Worm (Caenorhabditis elegans) whole organism, midembryonic: Measurements from ENCODE around the gene nlp-34.

Source experiments
- T22C8.4 ChIP-seq: fragments of 200-800 bp; sonication (Bioruptor generic); IDR thresholded peaks from 2 replicates; pipeline ENCODE4 v1.3.6; 2022; ENCODE audit warnings: missing genetic modification characterization, missing compliant biosample characterization
- cog-1 ChIP-seq: sonication (generic microtip); optimal IDR thresholded peaks from 2 replicates; lab custom pipeline; 2016; ENCODE audit warnings: missing genetic modification characterization, missing compliant biosample characterization
- flt-1 ChIP-seq: fragments of 200-800 bp; sonication (Bioruptor generic); IDR thresholded peaks from 2 replicates; pipeline ENCODE4 v1.3.6; 2022; ENCODE audit warnings: missing genetic modification characterization, missing compliant biosample characterization
- klf-2 ChIP-seq: fragments of 200-800 bp; sonication (Bioruptor generic); conservative IDR thresholded peaks from 2 replicates; pipeline ENCODE4 v1.3.6; 2022; ENCODE audit warnings: missing genetic modification reagents, missing genetic modification characterization, missing compliant biosample characterization
- ref-1 ChIP-seq: fragments of 200-800 bp; sonication (Bioruptor generic); conservative IDR thresholded peaks from 2 replicates; pipeline ENCODE4 v1.3.6; 2022; ENCODE audit warnings: missing genetic modification reagents, missing genetic modification characterization, missing compliant biosample characterization
- tab-1 ChIP-seq: fragments of 200-800 bp; sonication (Bioruptor generic); IDR thresholded peaks from 2 replicates; pipeline ENCODE4 v1.3.6; 2022; ENCODE audit warnings: missing genetic modification characterization, missing compliant biosample characterization

DNA sequence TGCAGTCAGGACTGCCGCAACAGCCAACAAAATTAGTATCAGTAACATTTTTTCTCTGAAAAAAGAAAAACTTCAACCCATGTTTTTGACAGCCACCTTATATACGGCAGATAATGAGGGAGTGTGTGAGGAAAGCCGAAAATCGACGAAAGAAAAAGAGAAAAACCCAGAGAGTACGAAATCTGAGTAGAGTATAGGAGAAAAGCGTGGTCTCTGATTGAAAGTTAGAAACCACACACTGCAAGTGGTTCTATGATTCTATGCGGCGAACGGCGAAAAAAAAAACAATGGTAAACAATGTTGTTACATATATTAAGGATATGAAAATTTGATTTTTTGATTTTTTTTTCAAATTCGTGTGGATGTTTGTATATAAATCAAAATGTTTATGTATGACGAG lies 11.2 kb downstream of the nlp-34 start, which contains the start of gene cyp-34A8:
- TF ChIP-seq tab-1 (GFP tag; lab: Robert Waterston, UW) (no peak), T22C8.4 (no peak), flt-1 (no peak), klf-2 (GFP tag; lab: Robert Waterston, UW) (no peak), cog-1 (tag; lab: Kevin White, UChicago) (no peak), ref-1 (GFP tag; lab: Robert Waterston, UW) (no peak)
